Fruit fly (Drosophila melanogaster): ENCODE results near the gene CG14610.

DNA sequence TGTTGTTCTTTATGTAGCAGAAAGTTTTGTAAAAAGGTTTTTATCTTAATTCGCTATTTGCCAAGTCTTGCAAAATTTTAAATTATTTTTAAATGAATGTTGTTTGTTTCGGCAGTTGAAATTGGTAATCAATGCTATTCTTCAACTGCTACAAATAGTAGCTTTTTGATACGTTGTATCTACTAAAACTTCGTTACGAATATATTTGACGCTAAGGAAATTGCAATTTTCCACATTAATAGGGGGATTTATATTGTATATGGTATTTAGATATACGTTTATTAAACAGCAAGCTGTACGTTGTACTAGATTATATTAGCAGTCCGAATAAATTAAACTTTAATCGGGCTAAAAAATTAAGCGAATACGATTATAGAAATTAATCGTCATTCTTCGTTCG, 12.8 kb downstream of the CG14610 start, which contains the start of gene CG31493:
- TF ChIP-seq CG8478 (optimal IDR thresholded peaks at IDR 0.05) (no peak), CTCF (optimal IDR thresholded peaks at IDR 0.05) (no peak)
